Fruit fly (Drosophila melanogaster) whole organism, wandering third instar larva: ENCODE results near the gene CG42591.

Experiments used
- Hr78 ChIP-seq: fragments of >200 bp; optimal IDR thresholded peaks from 2 replicates; lab custom pipeline; 2017; ENCODE audit warnings: missing biosample characterization, missing genetic modification characterization
- Mio ChIP-seq: sonication (Bioruptor generic); optimal IDR thresholded peaks from 2 replicates; lab custom pipeline; 2016; ENCODE audit warnings: missing biosample characterization, missing genetic modification characterization
- Myc ChIP-seq: fragments of >200 bp; optimal IDR thresholded peaks from 2 replicates; lab custom pipeline; 2017
- OdsH ChIP-seq: fragments of 200-800 bp; sonication (Bioruptor generic); optimal IDR thresholded peaks from 2 replicates; lab custom pipeline; 2016; ENCODE audit warnings: missing biosample characterization, mild to moderate bottlenecking, missing genetic modification characterization
- h ChIP-seq: fragments of 200-800 bp; sonication (Bioruptor generic); optimal IDR thresholded peaks from 3 replicates; lab custom pipeline; 2016; ENCODE audit warnings: missing biosample characterization, mild to moderate bottlenecking, missing genetic modification characterization
- psq ChIP-seq: fragments of 200-800 bp; sonication (Bioruptor generic); optimal IDR thresholded peaks from 3 replicates; lab custom pipeline; 2017; ENCODE audit warnings: missing biosample characterization, mild to moderate bottlenecking, missing genetic modification characterization, moderate library complexity

DNA sequence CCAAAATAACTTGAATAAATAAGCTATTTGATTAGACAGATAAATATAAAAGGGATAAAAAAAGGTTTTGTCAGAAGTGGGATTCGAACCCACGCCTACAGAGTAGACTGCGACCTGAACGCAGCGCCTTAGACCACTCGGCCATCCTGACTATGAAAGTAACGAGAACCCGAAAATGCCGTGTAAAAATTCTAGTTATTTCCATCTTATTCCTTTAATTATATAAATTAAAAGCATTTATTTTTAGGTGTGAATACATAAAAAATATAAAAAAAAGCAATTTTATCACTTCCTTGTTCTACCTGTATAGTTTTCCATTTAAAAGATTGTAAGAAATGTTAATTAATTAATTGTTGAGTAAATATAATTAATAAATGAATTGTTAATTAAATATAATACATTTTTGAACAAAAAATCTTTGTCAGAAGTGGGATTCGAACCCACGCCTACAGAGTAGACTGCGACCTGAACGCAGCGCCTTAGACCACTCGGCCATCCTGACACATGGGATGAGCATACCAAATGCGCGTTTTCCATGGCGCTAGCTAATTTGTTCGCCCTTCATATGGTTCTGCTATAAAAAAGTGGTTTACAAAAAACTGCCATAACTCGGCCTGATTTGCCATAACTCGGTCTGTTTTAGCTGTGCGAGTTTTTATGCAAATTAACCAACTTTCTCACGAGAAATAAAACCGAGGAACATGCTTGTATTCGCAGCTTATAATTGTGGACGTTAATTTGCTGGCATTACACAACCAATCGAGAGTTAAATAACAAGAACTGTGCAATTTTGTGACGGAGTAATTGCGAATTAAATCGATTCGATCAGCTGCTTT is 4.0 kb downstream of the CG42591 start:
- no peak for TF ChIP-seq OdsH (GFP tag; lab: Kevin White, UChicago)
- TF ChIP-seq Mio (GFP tag; lab: Kevin White, UChicago) = no peak
- peak; percentile 12 for TF ChIP-seq Myc (lab: Kevin White, UChicago)
- TF ChIP-seq Hr78 (GFP tag; lab: Kevin White, UChicago) = no peak
- no peak for TF ChIP-seq h (GFP tag; lab: Kevin White, UChicago)
- TF ChIP-seq psq (GFP tag; lab: Kevin White, UChicago) = no peak
